Fruit fly (Drosophila melanogaster): ENCODE results near the gene ValRS-m.

Gene ValRS-m

dm6 chr3L:8978678-8979413 is 14.3 kb upstream of the ValRS-m start (continued):
- peak; percentile 63 for TF ChIP-seq net (GFP tag; optimal IDR thresholded peaks at IDR 0.05)
- TF ChIP-seq CG31627 (GFP tag; optimal IDR thresholded peaks at IDR 0.05): peak; percentile 62
- TF ChIP-seq pdm3 (GFP tag; optimal IDR thresholded peaks at IDR 0.05): no peak
- peak; percentile 27 for TF ChIP-seq topi (GFP tag; optimal IDR thresholded peaks at IDR 0.05)
- peak; percentile 72; the same call in 2 of the 3 replicates for TF ChIP-seq CG8119 (GFP tag; IDR thresholded peaks at IDR 0.05)
- peak; percentile 6 for TF ChIP-seq CG8632 (GFP tag; optimal IDR thresholded peaks at IDR 0.05)
- no peak for TF ChIP-seq CG3032 (tag; optimal IDR thresholded peaks at IDR 0.05)
- no peak for TF ChIP-seq dsx (GFP tag; optimal IDR thresholded peaks at IDR 0.05; ENCODE audit: poor library complexity, severe bottlenecking)
- peak; percentile 18 for TF ChIP-seq CG6792 (GFP tag; optimal IDR thresholded peaks at IDR 0.05)
- peak; percentile 35 for TF ChIP-seq cyc (GFP tag; optimal IDR thresholded peaks at IDR 0.05)
- peak; percentile 29 for TF ChIP-seq CG34406 (GFP tag; optimal IDR thresholded peaks at IDR 0.05)

- TF ChIP-seq net (GFP tag; optimal IDR thresholded peaks at IDR 0.05): peak; percentile 12
- TF ChIP-seq Gug (GFP tag; IDR thresholded peaks at IDR 0.05): 0 out of 2 replicates have a peak, but pooled peaks have one; percentile 21
- TF ChIP-seq topi (GFP tag; optimal IDR thresholded peaks at IDR 0.05): peak; percentile 11
- no peak for TF ChIP-seq dac (GFP tag; optimal IDR thresholded peaks at IDR 0.05)
- peak; percentile 69 for TF ChIP-seq CG3032 (tag; optimal IDR thresholded peaks at IDR 0.05)
- no peak for TF ChIP-seq pdm3 (GFP tag; optimal IDR thresholded peaks at IDR 0.05)
- TF ChIP-seq CG15336 (GFP tag; IDR thresholded peaks at IDR 0.05): 0 out of 2 replicates have a peak, but pooled peaks have one; percentile 7
- TF ChIP-seq Blimp-1 (GFP tag; optimal IDR thresholded peaks at IDR 0.05): peak; percentile 84
- TF ChIP-seq svp (GFP tag): peak; percentile 90
- peak; percentile 47 for TF ChIP-seq CG10631 (GFP tag; optimal IDR thresholded peaks at IDR 0.05)
- peak; percentile 15 for TF ChIP-seq Hr39 (GFP tag; optimal IDR thresholded peaks at IDR 0.05)
- TF ChIP-seq CG4318 (GFP tag; optimal IDR thresholded peaks at IDR 0.05): no peak
- no peak for TF ChIP-seq CG6163 (GFP tag; IDR thresholded peaks at IDR 0.05)
- TF ChIP-seq CG6276 (GFP tag; optimal IDR thresholded peaks at IDR 0.05): no peak
- peak; percentile 18 for TF ChIP-seq CG6854 (GFP tag; optimal IDR thresholded peaks at IDR 0.05)
- TF ChIP-seq CG31627 (GFP tag; optimal IDR thresholded peaks at IDR 0.05): peak; percentile 70
- peak; percentile 59 for TF ChIP-seq Sox15 (GFP tag; optimal IDR thresholded peaks at IDR 0.05)
- peak; percentile 66 for TF ChIP-seq achi (GFP tag; optimal IDR thresholded peaks at IDR 0.05)
- TF ChIP-seq esn (GFP tag; optimal IDR thresholded peaks at IDR 0.05): peak; percentile 83
- TF ChIP-seq ss (GFP tag; optimal IDR thresholded peaks at IDR 0.05): peak in 1 of 2 experiments; percentile 17
- TF ChIP-seq Ets96B (tag; optimal IDR thresholded peaks at IDR 0.05): peak; percentile 62
- peak; percentile 23 for TF ChIP-seq fd59A (GFP tag; optimal IDR thresholded peaks at IDR 0.05)
- no peak for TF ChIP-seq CG7368 (GFP tag; optimal IDR thresholded peaks at IDR 0.05)
- peak; percentile 48 for TF ChIP-seq CG11902 (GFP tag; optimal IDR thresholded peaks at IDR 0.05)
- peak; percentile 53 for TF ChIP-seq cyc (GFP tag; optimal IDR thresholded peaks at IDR 0.05)
- peak; percentile 5 for TF ChIP-seq CG34406 (GFP tag; optimal IDR thresholded peaks at IDR 0.05)
- peak; percentile 78 for TF ChIP-seq lz (GFP tag; optimal IDR thresholded peaks at IDR 0.05)
- TF ChIP-seq Sox14 (GFP tag; optimal IDR thresholded peaks at IDR 0.05): peak; percentile 66
- TF ChIP-seq Hr4 (GFP tag; optimal IDR thresholded peaks at IDR 0.05): no peak
Measured at dm6 chr3L:8974478-8975477, 10.2 kb upstream of the ValRS-m start, which contains the start of the genes pix and Srp68. pix (minus strand) TSS chr3L:8974765. Srp68 (plus strand) TSS chr3L:8975046.

dm6 chr3L:8968437-8968836 is 3.9 kb upstream of the ValRS-m start, which contains the start of gene CG5026:
CG5026 (plus strand) TSS chr3L:8968528.
- TF ChIP-seq Gug (GFP tag; IDR thresholded peaks at IDR 0.05) (no peak), Met (GFP tag; optimal IDR thresholded peaks at IDR 0.05) (no peak), CG10669 (GFP tag; optimal IDR thresholded peaks at IDR 0.05) (no peak), CG6854 (GFP tag; optimal IDR thresholded peaks at IDR 0.05) (peak; percentile 53), Sox15 (GFP tag; optimal IDR thresholded peaks at IDR 0.05) (no peak), esn (GFP tag; optimal IDR thresholded peaks at IDR 0.05) (peak; percentile 44), Sox14 (GFP tag; optimal IDR thresholded peaks at IDR 0.05) (peak; percentile 97)
